Fruit fly (Drosophila melanogaster) whole organism, prepupa: ENCODE measurements around the gene Kul.

ENCODE experiments used
- Blimp-1 ChIP-seq: fragments of 200-800 bp; sonication (Bioruptor generic); optimal IDR thresholded peaks from 3 replicates; lab custom pipeline; 2017; ENCODE audit warnings: missing biosample characterization, missing genetic modification characterization, mild to moderate bottlenecking, moderate library complexity, missing genetic modification reagents
- CG10631 ChIP-seq: fragments of 200-800 bp; sonication (Bioruptor generic); optimal IDR thresholded peaks from 2 replicates; lab custom pipeline; 2016; ENCODE audit warnings: missing biosample characterization, missing genetic modification characterization
- CG11294 ChIP-seq: fragments of 200-800 bp; sonication (Bioruptor generic); IDR thresholded peaks from 2 replicates; pipeline ENCODE4 v1.3.6; 2022; ENCODE audit warnings: missing biosample characterization, missing genetic modification characterization
- CG11762 ChIP-seq: fragments of 200-800 bp; sonication (Bioruptor generic); optimal IDR thresholded peaks from 3 replicates; lab custom pipeline; 2016; ENCODE audit warnings: missing biosample characterization, missing genetic modification characterization; ENCODE audit not compliant: insufficient read depth
- CG11902 ChIP-seq: fragments of 200-800 bp; sonication (Bioruptor generic); optimal IDR thresholded peaks from 3 replicates; lab custom pipeline; 2016; ENCODE audit warnings: missing biosample characterization, missing genetic modification characterization
- CG15336 ChIP-seq: fragments of 200-800 bp; sonication (Bioruptor generic); IDR thresholded peaks from 2 replicates; pipeline ENCODE4 v1.3.6; 2022; ENCODE audit warnings: missing biosample characterization, missing genetic modification characterization
- CG16779 ChIP-seq: fragments of 200-800 bp; sonication (Bioruptor generic); optimal IDR thresholded peaks from 3 replicates; lab custom pipeline; 2017; ENCODE audit warnings: missing biosample characterization, mild to moderate bottlenecking, missing genetic modification characterization
- CG32006 ChIP-seq: fragments of 200-800 bp; sonication (Bioruptor generic); optimal IDR thresholded peaks from 3 replicates; lab custom pipeline; 2017; ENCODE audit warnings: missing biosample characterization, mild to moderate bottlenecking, missing genetic modification characterization
- CG34406 ChIP-seq: fragments of 200-800 bp; sonication (Bioruptor generic); optimal IDR thresholded peaks from 3 replicates; lab custom pipeline; 2016; ENCODE audit warnings: missing biosample characterization, missing genetic modification characterization
- CG4318 ChIP-seq: fragments of 200-800 bp; sonication (Bioruptor generic); optimal IDR thresholded peaks from 3 replicates; lab custom pipeline; 2017; ENCODE audit warnings: missing biosample characterization, mild to moderate bottlenecking, missing genetic modification characterization
- CG6276 ChIP-seq: fragments of 200-800 bp; sonication (Bioruptor generic); optimal IDR thresholded peaks from 2 replicates; lab custom pipeline; 2017; ENCODE audit warnings: missing biosample characterization, mild to moderate bottlenecking, missing genetic modification characterization
- CG6808 ChIP-seq: fragments of 200-800 bp; sonication (Bioruptor generic); optimal IDR thresholded peaks from 3 replicates; lab custom pipeline; 2017; ENCODE audit warnings: missing biosample characterization, missing genetic modification characterization, mild to moderate bottlenecking, moderate library complexity, missing genetic modification reagents
- CG6854 ChIP-seq: fragments of 200-800 bp; sonication (Bioruptor generic); optimal IDR thresholded peaks from 2 replicates; lab custom pipeline; 2017; ENCODE audit warnings: missing biosample characterization, mild to moderate bottlenecking, missing genetic modification characterization
- CG7368 ChIP-seq: fragments of 200-800 bp; sonication (Bioruptor generic); optimal IDR thresholded peaks from 3 replicates; lab custom pipeline; 2016; ENCODE audit warnings: missing biosample characterization, missing genetic modification characterization
- CG8119 ChIP-seq: fragments of 200-800 bp; sonication (Bioruptor generic); IDR thresholded peaks from 3 replicates; pipeline ENCODE4 v1.3.6; 2022; ENCODE audit warnings: missing biosample characterization, missing genetic modification characterization
- CG8319 ChIP-seq: fragments of 200-800 bp; sonication (Bioruptor generic); optimal IDR thresholded peaks from 3 replicates; lab custom pipeline; 2016; ENCODE audit warnings: missing biosample characterization, missing genetic modification characterization
- CG8632 ChIP-seq: fragments of 200-800 bp; sonication (Bioruptor generic); optimal IDR thresholded peaks from 3 replicates; lab custom pipeline; 2016; ENCODE audit warnings: missing biosample characterization, missing genetic modification characterization
- CG9139 ChIP-seq: fragments of 200-800 bp; sonication (Bioruptor generic); optimal IDR thresholded peaks from 3 replicates; lab custom pipeline; 2017; ENCODE audit warnings: missing biosample characterization, mild to moderate bottlenecking, missing genetic modification characterization
- Eip75B ChIP-seq: fragments of 200-800 bp; sonication (Bioruptor generic); optimal IDR thresholded peaks from 3 replicates; lab custom pipeline; 2016; ENCODE audit warnings: missing biosample characterization, missing genetic modification characterization
- Eip78C ChIP-seq: fragments of 200-800 bp; sonication (Bioruptor generic); peaks from one replicate; lab custom pipeline; 2016; ENCODE audit warnings: missing biosample characterization, missing genetic modification characterization
- Eip93F ChIP-seq: fragments of 200-800 bp; sonication (Bioruptor generic); optimal IDR thresholded peaks from 2 replicates; lab custom pipeline; 2016; ENCODE audit warnings: missing biosample characterization, mild to moderate bottlenecking, missing genetic modification characterization
- Hr38 ChIP-seq: sonication (Bioruptor generic); optimal IDR thresholded peaks from 2 replicates; lab custom pipeline; 2016; ENCODE audit warnings: missing biosample characterization, missing genetic modification characterization
- Hr39 ChIP-seq: fragments of 200-800 bp; sonication (Bioruptor generic); optimal IDR thresholded peaks from 2 replicates; lab custom pipeline; 2016; ENCODE audit warnings: missing biosample characterization, missing genetic modification characterization
- Hr4 ChIP-seq: fragments of 200-800 bp; sonication (Bioruptor generic); optimal IDR thresholded peaks from 3 replicates; lab custom pipeline; 2016; ENCODE audit warnings: missing biosample characterization, missing genetic modification characterization
- Met ChIP-seq: fragments of 200-800 bp; sonication (Bioruptor generic); optimal IDR thresholded peaks from 3 replicates; lab custom pipeline; 2016; ENCODE audit warnings: missing biosample characterization, missing genetic modification characterization
- OdsH ChIP-seq: fragments of 200-800 bp; sonication (Bioruptor generic); optimal IDR thresholded peaks from 3 replicates; lab custom pipeline; 2016; ENCODE audit warnings: missing biosample characterization, missing genetic modification characterization
- Sox102F ChIP-seq: fragments of 200-800 bp; sonication (Bioruptor generic); optimal IDR thresholded peaks from 2 replicates; lab custom pipeline; 2016; ENCODE audit warnings: missing biosample characterization, mild to moderate bottlenecking, missing genetic modification characterization
- Sox14 ChIP-seq: fragments of 200-800 bp; sonication (Bioruptor generic); optimal IDR thresholded peaks from 3 replicates; lab custom pipeline; 2016; ENCODE audit warnings: missing biosample characterization, missing genetic modification characterization
- cyc ChIP-seq: fragments of 200-800 bp; sonication (Bioruptor generic); optimal IDR thresholded peaks from 3 replicates; lab custom pipeline; 2016; ENCODE audit warnings: missing biosample characterization, missing genetic modification characterization
- dac ChIP-seq: fragments of 200-800 bp; sonication (Bioruptor generic); optimal IDR thresholded peaks from 2 replicates; lab custom pipeline; 2017; ENCODE audit warnings: missing biosample characterization, mild to moderate bottlenecking, missing genetic modification characterization
- dsx ChIP-seq: fragments of 200-800 bp; optimal IDR thresholded peaks from 3 replicates; lab custom pipeline; 2019; ENCODE audit warnings: missing biosample characterization, mild to moderate bottlenecking, missing genetic modification characterization, moderate library complexity; ENCODE audit not compliant: poor library complexity, severe bottlenecking
- eg ChIP-seq: fragments of 200-800 bp; sonication (Bioruptor generic); IDR thresholded peaks from 3 replicates; pipeline ENCODE4 v1.3.6; 2022; ENCODE audit warnings: missing biosample characterization, missing genetic modification characterization
- fd85E ChIP-seq: fragments of 200-800 bp; sonication (Bioruptor generic); optimal IDR thresholded peaks from 3 replicates; lab custom pipeline; 2016; ENCODE audit warnings: missing biosample characterization, missing genetic modification characterization
- fkh ChIP-seq: fragments of 200-800 bp; sonication (Bioruptor generic); optimal IDR thresholded peaks from 3 replicates; lab custom pipeline; 2017; ENCODE audit warnings: missing biosample characterization, mild to moderate bottlenecking, missing genetic modification characterization, moderate library complexity
- pdm3 ChIP-seq: fragments of 200-800 bp; sonication (Bioruptor generic); optimal IDR thresholded peaks from 3 replicates; lab custom pipeline; 2016; ENCODE audit warnings: missing biosample characterization, missing genetic modification characterization
- salr ChIP-seq, 2 experiments: fragments of 200-800 bp; sonication (Bioruptor generic); optimal IDR thresholded peaks; 3 replicates each; lab custom pipeline; 2016 to 2018; ENCODE audit warnings: missing biosample characterization in 2 of 2, missing genetic modification characterization in 2 of 2, mild to moderate bottlenecking in 1 of 2
- spab ChIP-seq: fragments of 200-800 bp; sonication (Bioruptor generic); optimal IDR thresholded peaks from 2 replicates; lab custom pipeline; 2017; ENCODE audit warnings: missing biosample characterization, mild to moderate bottlenecking, missing genetic modification characterization, missing genetic modification reagents
- ss ChIP-seq, 2 experiments: fragments of 200-800 bp; sonication (Bioruptor generic); optimal IDR thresholded peaks; 2 replicates in 1 of 2; 3 replicates in 1 of 2; lab custom pipeline; 2017 to 2018; ENCODE audit warnings: mild to moderate bottlenecking in 2 of 2, missing biosample characterization in 2 of 2, missing genetic modification characterization in 2 of 2, moderate library complexity in 1 of 2
- vri ChIP-seq: fragments of 200-800 bp; sonication (Bioruptor generic); optimal IDR thresholded peaks from 3 replicates; lab custom pipeline; 2016; ENCODE audit warnings: missing biosample characterization, mild to moderate bottlenecking, missing genetic modification characterization

Kul gene

DNA sequence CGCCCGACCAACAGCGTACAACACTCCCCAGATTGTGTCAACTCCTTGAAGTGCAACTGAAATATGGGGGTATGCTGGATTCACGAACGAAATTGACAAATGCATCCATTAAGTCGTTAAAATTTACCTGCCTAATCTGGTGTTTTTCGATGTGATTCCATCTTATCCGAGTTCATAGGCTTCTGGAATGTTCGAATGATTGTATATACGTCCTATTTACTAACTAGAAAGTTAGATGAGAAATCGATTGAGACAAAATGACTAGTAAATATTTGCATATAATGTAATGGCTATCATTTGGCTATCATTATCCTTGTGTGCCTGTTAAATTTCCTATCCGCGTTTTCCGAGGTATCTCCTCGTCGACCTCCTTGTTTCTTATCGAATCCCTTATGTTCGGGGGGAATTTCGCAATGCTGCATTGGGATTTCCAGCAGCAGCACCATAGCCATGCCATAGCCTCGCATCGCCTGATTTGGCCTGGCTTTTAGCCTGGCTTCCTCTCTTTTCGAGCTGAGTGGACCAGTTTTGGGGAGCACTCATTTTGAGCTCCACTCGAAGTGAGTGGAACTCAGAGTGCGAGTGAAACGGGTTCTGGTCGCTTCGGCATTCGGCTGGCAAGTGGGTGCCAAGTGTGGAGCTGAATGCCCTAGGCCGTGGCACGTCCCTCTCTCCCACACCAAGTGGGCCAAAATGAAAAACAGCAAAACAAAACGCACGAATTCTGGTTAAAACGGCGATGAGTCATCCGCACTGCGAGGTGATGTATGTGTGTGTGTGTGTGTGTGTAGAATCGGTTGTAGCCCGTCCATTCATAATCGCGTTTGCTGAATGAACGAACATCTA lies 52.7 kb downstream of the Kul start (continued):
- no peak for TF ChIP-seq dac (GFP tag; lab: Kevin White, UChicago)
- no peak for TF ChIP-seq CG16779
- peak; percentile 42 for TF ChIP-seq CG32006 (GFP tag; lab: Kevin White, UChicago)
- peak; percentile 26 for TF ChIP-seq vri
- TF ChIP-seq spab (GFP tag; lab: Kevin White, UChicago) = peak; percentile 34
- no peak for TF ChIP-seq CG4318 (GFP tag; lab: Kevin White, UChicago)
- TF ChIP-seq OdsH (GFP tag; lab: Kevin White, UChicago) = peak; percentile 64
- TF ChIP-seq CG10631 (GFP tag; lab: Kevin White, UChicago) = peak; percentile 63
- TF ChIP-seq CG8632 = peak; percentile 56
- TF ChIP-seq fd85E (GFP tag; lab: Kevin White, UChicago) = no peak
- TF ChIP-seq CG15336 (GFP tag; lab: Robert Waterston, UW) = no peak
- TF ChIP-seq CG6808 (GFP tag; lab: Kevin White, UChicago) = peak; percentile 67
- TF ChIP-seq CG11902 = peak; percentile 43

- TF ChIP-seq fkh (GFP tag; lab: Kevin White, UChicago) = peak; percentile 50
- TF ChIP-seq Met (GFP tag; lab: Kevin White, UChicago) = no peak
- peak; percentile 0 for TF ChIP-seq vri
- peak; percentile 30 for TF ChIP-seq Eip78C (GFP tag; lab: Kevin White, UChicago)
- TF ChIP-seq CG11902 = no peak
Measured at dm6 chr3R:29778985-29779298, 53.3 kb downstream of the Kul start.

dm6 chr3R:29780402-29781029 lies 54.9 kb downstream of the Kul start, which contains the start of gene fig:
TSS of gene fig (minus strand) at chr3R:29780452.
- no peak for TF ChIP-seq CG34406 (GFP tag; lab: Kevin White, UChicago)
- peak; percentile 82 for TF ChIP-seq vri
- TF ChIP-seq CG11294 (GFP tag; lab: Robert Waterston, UW) = no peak
- TF ChIP-seq ss (GFP tag; optimal IDR thresholded peaks at IDR 0.05; lab: Kevin White, UChicago) = peak in 1 of 2 experiments; percentile 19
- TF ChIP-seq CG8119 (GFP tag; lab: Robert Waterston, UW) = no peak
- no peak for TF ChIP-seq dsx
- TF ChIP-seq Eip78C (GFP tag; lab: Kevin White, UChicago) = peak; percentile 6
- TF ChIP-seq Eip75B (GFP tag; lab: Kevin White, UChicago) = no peak
- TF ChIP-seq Sox14 (GFP tag; lab: Kevin White, UChicago) = peak; percentile 13
- TF ChIP-seq Eip93F (GFP tag; lab: Kevin White, UChicago) = peak; percentile 82
- TF ChIP-seq fkh (GFP tag; lab: Kevin White, UChicago) = peak; percentile 39

dm6 chr3R:29781874-29782273 lies 56.2 kb downstream of the Kul start:
- peak; percentile 0 for TF ChIP-seq CG32006 (GFP tag; lab: Kevin White, UChicago)
- TF ChIP-seq CG15336 (GFP tag; lab: Robert Waterston, UW) = no peak
- peak; percentile 88 for TF ChIP-seq vri

- TF ChIP-seq pdm3 (GFP tag; lab: Kevin White, UChicago) = no peak
- TF ChIP-seq Hr4 (GFP tag; lab: Kevin White, UChicago) = no peak
- peak; percentile 45 for TF ChIP-seq CG16779
- no peak for TF ChIP-seq CG7368
- peak; percentile 63 for TF ChIP-seq CG9139 (GFP tag; lab: Kevin White, UChicago)
- no peak for TF ChIP-seq CG8632
- TF ChIP-seq CG4318 (GFP tag; lab: Kevin White, UChicago) = no peak
- no peak for TF ChIP-seq Blimp-1 (GFP tag; lab: Kevin White, UChicago)
- no peak for TF ChIP-seq cyc (GFP tag; lab: Kevin White, UChicago)
- TF ChIP-seq ss (GFP tag; optimal IDR thresholded peaks at IDR 0.05; lab: Kevin White, UChicago) = peak; percentile 51 to 68
- TF ChIP-seq Hr39 (GFP tag; lab: Kevin White, UChicago) = no peak
- peak; percentile 6 for TF ChIP-seq Sox102F (GFP tag; lab: Kevin White, UChicago)
- no peak for TF ChIP-seq spab (GFP tag; lab: Kevin White, UChicago)
- TF ChIP-seq salr (GFP tag; optimal IDR thresholded peaks at IDR 0.05; lab: Kevin White, UChicago) = no peak
- peak; percentile 12 for TF ChIP-seq CG6276 (GFP tag; lab: Kevin White, UChicago)
- TF ChIP-seq fkh (GFP tag; lab: Kevin White, UChicago) = peak; percentile 82
- peak; percentile 47; the same call in 1 of the 2 replicates for TF ChIP-seq CG15336 (GFP tag; lab: Robert Waterston, UW)
- TF ChIP-seq eg = peak; percentile 44; the same call in 1 of the 3 replicates
- TF ChIP-seq Sox14 (GFP tag; lab: Kevin White, UChicago) = no peak
- no peak for TF ChIP-seq CG11762 (GFP tag; lab: Kevin White, UChicago)
- TF ChIP-seq CG8319 (GFP tag; lab: Kevin White, UChicago) = no peak
- TF ChIP-seq CG10631 (GFP tag; lab: Kevin White, UChicago) = no peak
- peak; percentile 60 for TF ChIP-seq Eip93F (GFP tag; lab: Kevin White, UChicago)
- TF ChIP-seq Hr38 (GFP tag; lab: Kevin White, UChicago) = no peak
- peak; percentile 79 for TF ChIP-seq CG6854 (GFP tag; lab: Kevin White, UChicago)
Measured at dm6 chr3R:29782367-29782766, 56.7 kb downstream of the Kul start.
